Fruit fly (Drosophila melanogaster) whole organism, prepupa: Measurements from ENCODE around the gene CG5418.

Experiments
- CG11294 ChIP-seq: fragments of 200-800 bp; sonication (Bioruptor generic); IDR thresholded peaks from 2 replicates; pipeline ENCODE4 v1.3.6; 2022; ENCODE audit warnings: missing biosample characterization, missing genetic modification characterization
- CG34406 ChIP-seq: fragments of 200-800 bp; sonication (Bioruptor generic); optimal IDR thresholded peaks from 3 replicates; lab custom pipeline; 2016; ENCODE audit warnings: missing biosample characterization, missing genetic modification characterization
- CG6163 ChIP-seq: fragments of 200-800 bp; sonication (Bioruptor generic); IDR thresholded peaks from 3 replicates; pipeline ENCODE4 v1.3.6; 2022; ENCODE audit warnings: missing biosample characterization, missing genetic modification characterization
- CG6854 ChIP-seq: fragments of 200-800 bp; sonication (Bioruptor generic); optimal IDR thresholded peaks from 2 replicates; lab custom pipeline; 2017; ENCODE audit warnings: missing biosample characterization, mild to moderate bottlenecking, missing genetic modification characterization
- CG8119 ChIP-seq: fragments of 200-800 bp; sonication (Bioruptor generic); IDR thresholded peaks from 3 replicates; pipeline ENCODE4 v1.3.6; 2022; ENCODE audit warnings: missing biosample characterization, missing genetic modification characterization
- Ets21C ChIP-seq: fragments of 200-800 bp; sonication (Bioruptor generic); optimal IDR thresholded peaks from 3 replicates; lab custom pipeline; 2016; ENCODE audit warnings: missing biosample characterization, missing genetic modification characterization
- Hr39 ChIP-seq: fragments of 200-800 bp; sonication (Bioruptor generic); optimal IDR thresholded peaks from 2 replicates; lab custom pipeline; 2016; ENCODE audit warnings: missing biosample characterization, missing genetic modification characterization
- Lpt ChIP-seq: fragments of 200-800 bp; sonication (Bioruptor generic); optimal IDR thresholded peaks from 3 replicates; lab custom pipeline; 2016; ENCODE audit warnings: missing biosample characterization, missing genetic modification characterization
- achi ChIP-seq: fragments of 200-800 bp; sonication (Bioruptor generic); optimal IDR thresholded peaks from 3 replicates; lab custom pipeline; 2016; ENCODE audit warnings: missing biosample characterization, missing genetic modification characterization
- ss ChIP-seq, 2 experiments: fragments of 200-800 bp; sonication (Bioruptor generic); optimal IDR thresholded peaks; 2 replicates in 1 of 2; 3 replicates in 1 of 2; lab custom pipeline; 2017 to 2018; ENCODE audit warnings: mild to moderate bottlenecking in 2 of 2, missing biosample characterization in 2 of 2, missing genetic modification characterization in 2 of 2, moderate library complexity in 1 of 2
- vri ChIP-seq: fragments of 200-800 bp; sonication (Bioruptor generic); optimal IDR thresholded peaks from 3 replicates; lab custom pipeline; 2016; ENCODE audit warnings: missing biosample characterization, mild to moderate bottlenecking, missing genetic modification characterization

- no peak for TF ChIP-seq ss (GFP tag; optimal IDR thresholded peaks at IDR 0.05; lab: Kevin White, UChicago)
- no peak for TF ChIP-seq CG11294 (GFP tag; lab: Robert Waterston, UW)
- TF ChIP-seq CG34406 (GFP tag; lab: Kevin White, UChicago), result no peak
- TF ChIP-seq vri (GFP tag; lab: Kevin White, UChicago), result no peak
- no peak for TF ChIP-seq CG6163 (GFP tag; lab: Robert Waterston, UW)
- TF ChIP-seq CG6854, result no peak
- TF ChIP-seq Ets21C (GFP tag; lab: Kevin White, UChicago), result no peak
- TF ChIP-seq Hr39 (GFP tag; lab: Kevin White, UChicago), result no peak
- no peak for TF ChIP-seq Lpt (GFP tag; lab: Kevin White, UChicago)
- no peak for TF ChIP-seq achi (GFP tag; lab: Kevin White, UChicago)
- no peak for TF ChIP-seq CG8119
Observed at dm6 chr2L:12487311-12487710, 34.3 kb upstream of the CG5418 start.
